Worm (Caenorhabditis elegans): Measurements from ENCODE around the gene fipr-8.

ce11 chrV:10227333-10227732, 12.4 kb downstream of the fipr-8 start, which contains the start of gene ttr-19:
- TF ChIP-seq ama-1 (optimal IDR thresholded peaks at IDR 0.05) (no peak), B0310.2 (tag; optimal IDR thresholded peaks at IDR 0.05) (no peak), tbx-11 (GFP tag; IDR thresholded peaks at IDR 0.05) (no peak), tbx-37 (GFP tag; conservative IDR thresholded peaks at IDR 0.05) (no peak), hmg-4 (GFP tag; optimal IDR thresholded peaks at IDR 0.05) (no peak), hnd-1 (tag; optimal IDR thresholded peaks at IDR 0.05) (no peak), ceh-13 (GFP tag; optimal IDR thresholded peaks at IDR 0.05) (no peak), ets-7 (tag; optimal IDR thresholded peaks at IDR 0.05) (no peak)
